Worm (Caenorhabditis elegans): ENCODE results near the gene F21A3.3.

Gene F21A3.3

ce11 chrV:15521920-15522319 is 4.4 kb downstream of the F21A3.3 start, which contains the start of gene lgc-31:
TSS of gene lgc-31 (minus strand) at chrV:15522020.
- no peak for TF ChIP-seq nhr-23 (tag; optimal IDR thresholded peaks at IDR 0.05)
- TF ChIP-seq C34F6.9 (tag; optimal IDR thresholded peaks at IDR 0.05): no peak
- TF ChIP-seq lin-11 (tag; optimal IDR thresholded peaks at IDR 0.05): no peak
- no peak for TF ChIP-seq lsy-2 (tag; optimal IDR thresholded peaks at IDR 0.05)
- TF ChIP-seq nhr-237 (tag; optimal IDR thresholded peaks at IDR 0.05): no peak
- no peak for TF ChIP-seq zag-1 (tag; optimal IDR thresholded peaks at IDR 0.05)
- TF ChIP-seq F13H6.1 (tag; optimal IDR thresholded peaks at IDR 0.05): no peak
- no peak for TF ChIP-seq mab-5 (tag; optimal IDR thresholded peaks at IDR 0.05)
- TF ChIP-seq unc-39 (tag; optimal IDR thresholded peaks at IDR 0.05): no peak
- no peak for TF ChIP-seq sma-9 (GFP tag; optimal IDR thresholded peaks at IDR 0.05)
- no peak for TF ChIP-seq sma-9 (tag; optimal IDR thresholded peaks at IDR 0.05)
- no peak for TF ChIP-seq snpc-4 (tag; optimal IDR thresholded peaks at IDR 0.05)
- no peak for TF ChIP-seq ama-1 (optimal IDR thresholded peaks at IDR 0.05)
- TF ChIP-seq ZK546.5 (tag; optimal IDR thresholded peaks at IDR 0.05): no peak
- TF ChIP-seq crh-2 (tag; optimal IDR thresholded peaks at IDR 0.05): no peak

- TF ChIP-seq ceh-82 (tag; optimal IDR thresholded peaks at IDR 0.05): no peak
- no peak for TF ChIP-seq nhr-25 (tag; optimal IDR thresholded peaks at IDR 0.05)
- no peak for TF ChIP-seq skn-1 (tag; optimal IDR thresholded peaks at IDR 0.05)
- TF ChIP-seq nhr-77 (tag; optimal IDR thresholded peaks at IDR 0.05): no peak
- no peak for TF ChIP-seq aly-2 (tag; optimal IDR thresholded peaks at IDR 0.05)
- TF ChIP-seq ceh-16 (tag; optimal IDR thresholded peaks at IDR 0.05): no peak
- TF ChIP-seq unc-55 (GFP tag; optimal IDR thresholded peaks at IDR 0.05): no peak
- no peak for TF ChIP-seq nhr-10 (tag; optimal IDR thresholded peaks at IDR 0.05)
- TF ChIP-seq nhr-12 (tag; optimal IDR thresholded peaks at IDR 0.05): no peak
- TF ChIP-seq fos-1 (tag; optimal IDR thresholded peaks at IDR 0.05): no peak
- no peak for TF ChIP-seq R02D3.7 (tag; optimal IDR thresholded peaks at IDR 0.05)
- TF ChIP-seq nhr-21 (tag; optimal IDR thresholded peaks at IDR 0.05): no peak
- TF ChIP-seq dmd-4 (tag; optimal IDR thresholded peaks at IDR 0.05): no peak
- TF ChIP-seq lin-39 (tag; optimal IDR thresholded peaks at IDR 0.05): no peak
- TF ChIP-seq ZK546.5 (tag; optimal IDR thresholded peaks at IDR 0.05): no peak
- TF ChIP-seq elt-3 (tag; optimal IDR thresholded peaks at IDR 0.05): no peak
- TF ChIP-seq elt-1 (tag; optimal IDR thresholded peaks at IDR 0.05): no peak
- no peak for TF ChIP-seq nhr-6 (tag; optimal IDR thresholded peaks at IDR 0.05)
These were observed 11.6 kb downstream of the F21A3.3 start, which contains the start of gene srh-276 for ce11 chrV:15529069-15529468. TSS of gene srh-276 (plus strand) at chrV:15529369.

- TF ChIP-seq unc-39 (tag; optimal IDR thresholded peaks at IDR 0.05) (no peak), fos-1 (tag; optimal IDR thresholded peaks at IDR 0.05) (peak; percentile 49), elt-3 (tag; optimal IDR thresholded peaks at IDR 0.05) (no peak)
These were observed 15.6 kb downstream of the F21A3.3 start, which contains the start of gene F21A3.11 for ce11 chrV:15533096-15533495. TSS of gene F21A3.11 (minus strand) at chrV:15533212.

- no peak for TF ChIP-seq crh-2 (tag; optimal IDR thresholded peaks at IDR 0.05)
- no peak for TF ChIP-seq fos-1 (tag; optimal IDR thresholded peaks at IDR 0.05)
- no peak for TF ChIP-seq nhr-12 (tag; optimal IDR thresholded peaks at IDR 0.05)
- TF ChIP-seq R02D3.7 (tag; optimal IDR thresholded peaks at IDR 0.05): no peak
- no peak for TF ChIP-seq snpc-4 (tag; optimal IDR thresholded peaks at IDR 0.05)
- TF ChIP-seq unc-62 (GFP tag; optimal IDR thresholded peaks at IDR 0.05): no peak
- no peak for TF ChIP-seq nhr-11 (tag; optimal IDR thresholded peaks at IDR 0.05)
- TF ChIP-seq nhr-25 (tag; optimal IDR thresholded peaks at IDR 0.05): no peak
- no peak for TF ChIP-seq elt-3 (tag; optimal IDR thresholded peaks at IDR 0.05)
- TF ChIP-seq mdl-1 (tag; optimal IDR thresholded peaks at IDR 0.05): no peak
- no peak for TF ChIP-seq nhr-10 (tag; optimal IDR thresholded peaks at IDR 0.05)
- TF ChIP-seq blmp-1 (tag; optimal IDR thresholded peaks at IDR 0.05; ENCODE audit: insufficient read depth): no peak
- no peak for TF ChIP-seq lin-13 (GFP tag; optimal IDR thresholded peaks at IDR 0.05)
- no peak for TF ChIP-seq ztf-11 (tag; optimal IDR thresholded peaks at IDR 0.05)
- no peak for TF ChIP-seq ztf-1 (GFP tag; conservative IDR thresholded peaks at IDR 0.05)
- TF ChIP-seq nhr-77 (tag; optimal IDR thresholded peaks at IDR 0.05): no peak
- no peak for TF ChIP-seq egl-27 (tag; optimal IDR thresholded peaks at IDR 0.05)
- TF ChIP-seq ztf-4 (tag; optimal IDR thresholded peaks at IDR 0.05): no peak
- TF ChIP-seq gmeb-1 (tag; optimal IDR thresholded peaks at IDR 0.05): no peak
- TF ChIP-seq nhr-129 (tag; optimal IDR thresholded peaks at IDR 0.05): no peak
These were observed 16.4 kb downstream of the F21A3.3 start, which contains the start of gene F21A3.2 for ce11 chrV:15533864-15534263. TSS of gene F21A3.2 (minus strand) at chrV:15533964.

Measured in whole organism, L2 larva.